Fruit fly (Drosophila melanogaster): Measurements from ENCODE around the gene NTPase.

NTPase gene

DNA sequence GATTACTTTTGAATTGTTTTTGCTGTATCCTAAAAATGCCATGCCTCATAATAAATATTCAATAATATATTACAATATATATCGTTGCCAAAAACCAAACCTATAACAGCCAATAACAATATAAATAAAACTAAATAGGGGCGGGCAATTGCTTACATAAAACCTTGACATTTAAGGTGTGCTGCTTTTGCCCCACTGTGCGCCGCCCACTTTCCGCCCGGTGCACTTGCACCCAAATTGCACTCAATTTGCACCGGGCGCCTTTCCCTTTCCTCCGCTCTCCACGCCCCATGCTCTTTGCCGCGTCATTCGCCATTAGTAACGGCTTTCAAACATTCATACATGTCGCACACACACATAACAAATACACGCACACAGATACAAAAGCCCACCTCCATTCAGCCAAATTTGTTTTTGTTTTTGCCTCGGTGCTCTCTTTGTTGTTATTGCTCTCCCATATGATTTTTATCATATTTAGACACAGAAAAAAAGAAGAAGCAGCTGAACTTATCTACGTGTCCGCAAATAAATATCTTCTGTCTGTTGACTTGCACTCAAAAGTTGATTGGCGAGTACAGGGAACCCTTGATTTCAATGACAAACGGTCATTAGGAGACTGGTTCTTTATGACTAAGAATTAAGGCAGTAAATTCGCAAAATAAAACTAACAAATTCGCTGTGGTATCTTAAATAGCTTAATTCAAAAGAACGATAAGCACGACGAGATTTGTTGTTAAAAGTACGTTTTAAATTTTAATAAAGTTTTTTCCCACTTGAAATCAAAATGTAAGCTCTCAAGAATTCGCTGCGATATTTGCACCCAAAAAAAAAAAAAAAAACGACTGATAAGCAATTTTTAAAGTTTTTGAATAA, 27.6 kb downstream of the NTPase start (continued):
- no peak for TF ChIP-seq CG17802 (tag; optimal IDR thresholded peaks at IDR 0.05)
- TF ChIP-seq CG30431 (GFP tag; optimal IDR thresholded peaks at IDR 0.05), result no peak
- no peak for TF ChIP-seq CG14710 (tag; optimal IDR thresholded peaks at IDR 0.05)
- TF ChIP-seq CG3163 (GFP tag; optimal IDR thresholded peaks at IDR 0.05), result no peak
- no peak for TF ChIP-seq TFAM (GFP tag; optimal IDR thresholded peaks at IDR 0.05)
- 0 out of 2 replicates have a peak, but pooled peaks have one; percentile 37 for TF ChIP-seq bowl (GFP tag; IDR thresholded peaks at IDR 0.05)
- TF ChIP-seq CG7556 (GFP tag; optimal IDR thresholded peaks at IDR 0.05), result peak; percentile 14
- no peak for TF ChIP-seq ssp (GFP tag; IDR thresholded peaks at IDR 0.05)
- no peak for TF ChIP-seq tio (GFP tag; optimal IDR thresholded peaks at IDR 0.05)
- no peak for TF ChIP-seq gce (GFP tag; IDR thresholded peaks at IDR 0.05)
- no peak for TF ChIP-seq zen2 (GFP tag; IDR thresholded peaks at IDR 0.05; ENCODE audit: partially characterized antibody)
- no peak for TF ChIP-seq lmd (GFP tag; IDR thresholded peaks at IDR 0.05)
- no peak for TF ChIP-seq GATAe (GFP tag; conservative IDR thresholded peaks at IDR 0.05)
- TF ChIP-seq pnt (GFP tag; optimal IDR thresholded peaks at IDR 0.05), result no peak
- TF ChIP-seq ttk (GFP tag; IDR thresholded peaks at IDR 0.05), result no peak
- TF ChIP-seq tup (GFP tag; optimal IDR thresholded peaks at IDR 0.05), result no peak
- no peak for TF ChIP-seq CG34224 (GFP tag; IDR thresholded peaks at IDR 0.05; ENCODE audit: partially characterized antibody)
- TF ChIP-seq CG7963 (GFP tag; IDR thresholded peaks at IDR 0.05; ENCODE audit: partially characterized antibody), result no peak
- TF ChIP-seq org-1 (GFP tag; optimal IDR thresholded peaks at IDR 0.05), result no peak
- no peak for TF ChIP-seq ato (GFP tag; IDR thresholded peaks at IDR 0.05; ENCODE audit: partially characterized antibody)
- TF ChIP-seq CG32532 (GFP tag; IDR thresholded peaks at IDR 0.05), result no peak
- peak; percentile 24 for TF ChIP-seq CG11504 (tag; optimal IDR thresholded peaks at IDR 0.05)
- TF ChIP-seq Oaz (GFP tag; IDR thresholded peaks at IDR 0.05), result no peak
- no peak for TF ChIP-seq oc (tag; optimal IDR thresholded peaks at IDR 0.05)
- peak; percentile 29; the same call in 1 of the 2 replicates for TF ChIP-seq Xrp1 (GFP tag; IDR thresholded peaks at IDR 0.05)
- TF ChIP-seq cad (GFP tag; optimal IDR thresholded peaks at IDR 0.05), result no peak
- no peak for TF ChIP-seq pfk (GFP tag; optimal IDR thresholded peaks at IDR 0.05)
- TF ChIP-seq CG34422 (GFP tag; IDR thresholded peaks at IDR 0.05), result no peak
- TF ChIP-seq CG9609 (GFP tag; optimal IDR thresholded peaks at IDR 0.05), result no peak
- no peak for TF ChIP-seq CG9215 (GFP tag; IDR thresholded peaks at IDR 0.05)
- TF ChIP-seq Doc3 (GFP tag; IDR thresholded peaks at IDR 0.05; ENCODE audit: partially characterized antibody), result no peak
- no peak for TF ChIP-seq CG2889 (GFP tag; IDR thresholded peaks at IDR 0.05)
- no peak for TF ChIP-seq crc (GFP tag; optimal IDR thresholded peaks at IDR 0.05)
- no peak for TF ChIP-seq CG12744 (GFP tag; optimal IDR thresholded peaks at IDR 0.05)
- no peak for TF ChIP-seq CG6272 (GFP tag; IDR thresholded peaks at IDR 0.05)
- peak; percentile 39 for TF ChIP-seq CG17359 (tag; optimal IDR thresholded peaks at IDR 0.05)
- no peak for TF ChIP-seq knrl (GFP tag; IDR thresholded peaks at IDR 0.05; ENCODE audit: partially characterized antibody)
- TF ChIP-seq gcm (GFP tag; optimal IDR thresholded peaks at IDR 0.05), result no peak
- TF ChIP-seq CrebB (tag; optimal IDR thresholded peaks at IDR 0.05), result no peak
- no peak for TF ChIP-seq Myb (GFP tag; optimal IDR thresholded peaks at IDR 0.05)
- no peak for TF ChIP-seq caup (GFP tag; optimal IDR thresholded peaks at IDR 0.05; ENCODE audit: severe bottlenecking)
- TF ChIP-seq CG15073 (GFP tag; optimal IDR thresholded peaks at IDR 0.05), result no peak
- peak; percentile 32 for TF ChIP-seq MTF-1 (GFP tag; optimal IDR thresholded peaks at IDR 0.05; ENCODE audit: borderline replicate concordance)
- TF ChIP-seq gcm2 (GFP tag; optimal IDR thresholded peaks at IDR 0.05), result peak; percentile 2
- no peak for TF ChIP-seq CG7357 (GFP tag; IDR thresholded peaks at IDR 0.05)
- no peak for TF ChIP-seq dmrt11E (tag; optimal IDR thresholded peaks at IDR 0.05)
- TF ChIP-seq CG31365 (tag; optimal IDR thresholded peaks at IDR 0.05), result no peak
- TF ChIP-seq mld (GFP tag; IDR thresholded peaks at IDR 0.05; ENCODE audit: partially characterized antibody), result no peak
- no peak for TF ChIP-seq Opbp (GFP tag; IDR thresholded peaks at IDR 0.05; ENCODE audit: partially characterized antibody)

Measured in whole organism, embryonic.